Worm (Caenorhabditis elegans) whole organism, L4 larva: ENCODE measurements around the gene M03A8.3.

ENCODE experiments used
- D1046.2 ChIP-seq: fragments of 200-800 bp; sonication (Bioruptor generic); IDR thresholded peaks from 2 replicates; pipeline ENCODE4 v1.3.6; 2022; ENCODE audit warnings: missing genetic modification characterization, missing compliant biosample characterization
- R02D3.7 ChIP-seq: fragments of 150-350 bp; sonication (generic microtip); optimal IDR thresholded peaks from 3 replicates; lab custom pipeline; 2014; ENCODE audit warnings: missing biosample characterization, missing genetic modification characterization
- T20F7.1 ChIP-seq: fragments of 200-800 bp; sonication (Bioruptor generic); optimal IDR thresholded peaks from 2 replicates; lab custom pipeline; 2018; ENCODE audit warnings: mild to moderate bottlenecking, missing genetic modification characterization, missing compliant biosample characterization
- T26A8.4 ChIP-seq: fragments of 200-800 bp; sonication (Bioruptor generic); IDR thresholded peaks from 2 replicates; pipeline ENCODE4 v1.3.6; 2022; ENCODE audit warnings: missing genetic modification characterization, missing compliant biosample characterization
- Y5F2A.4 ChIP-seq: fragments of 200-800 bp; sonication (Bioruptor generic); optimal IDR thresholded peaks from 2 replicates; lab custom pipeline; 2018; ENCODE audit warnings: mild to moderate bottlenecking, missing genetic modification characterization, missing compliant biosample characterization
- ZK337.2 ChIP-seq: fragments of 200-800 bp; sonication (Bioruptor generic); IDR thresholded peaks from 2 replicates; pipeline ENCODE4 v1.3.6; 2022; ENCODE audit warnings: missing genetic modification reagents, missing genetic modification characterization, missing compliant biosample characterization
- aha-1 ChIP-seq: fragments of 150-350 bp; peaks from one replicate; lab custom pipeline; 2014; ENCODE audit warnings: missing biosample characterization, missing genetic modification characterization
- aly-2 ChIP-seq: sonication (generic microtip); optimal IDR thresholded peaks from 2 replicates; lab custom pipeline; 2018; ENCODE audit warnings: missing biosample characterization, missing genetic modification characterization
- ceh-20 ChIP-seq: fragments of 200-800 bp; sonication (Bioruptor generic); IDR thresholded peaks from 2 replicates; pipeline ENCODE4 v1.3.6; 2022; ENCODE audit warnings: missing genetic modification reagents, missing genetic modification characterization, missing compliant biosample characterization
- daf-12 ChIP-seq: fragments of 150-350 bp; optimal IDR thresholded peaks from 2 replicates; lab custom pipeline; 2014; ENCODE audit warnings: missing biosample characterization, missing genetic modification reagents, missing genetic modification characterization
- daf-16 ChIP-seq, 3 experiments: sonication (generic microtip); optimal IDR thresholded peaks; 2 replicates each; lab custom pipeline; 2016 to 2017; ENCODE audit warnings: missing genetic modification characterization in 3 of 3, missing genetic modification reagents in 3 of 3, mild to moderate bottlenecking in 2 of 3, missing compliant biosample characterization in 2 of 3, missing biosample characterization in 1 of 3, moderate library complexity in 1 of 3
- dmd-6 ChIP-seq: fragments of 200-800 bp; sonication (Bioruptor generic); IDR thresholded peaks from 2 replicates; pipeline ENCODE4 v1.3.6; 2022; ENCODE audit warnings: missing genetic modification reagents, missing genetic modification characterization, missing compliant biosample characterization
- dve-1 ChIP-seq: sonication (generic microtip); optimal IDR thresholded peaks from 2 replicates; lab custom pipeline; 2017; ENCODE audit warnings: antibody characterized with exemption, mild to moderate bottlenecking, missing genetic modification characterization, missing compliant biosample characterization; ENCODE audit not compliant: insufficient read depth
- hif-1 ChIP-seq, 2 experiments: sonication (generic microtip); optimal IDR thresholded peaks; 2 replicates each; lab custom pipeline; 2016 to 2017; ENCODE audit warnings: missing compliant biosample characterization in 2 of 2, missing genetic modification characterization in 2 of 2, missing genetic modification reagents in 2 of 2, missing genotype in 2 of 2, mild to moderate bottlenecking in 1 of 2
- hlh-11 ChIP-seq: fragments of 200-800 bp; sonication (Bioruptor generic); optimal IDR thresholded peaks from 2 replicates; lab custom pipeline; 2018; ENCODE audit warnings: mild to moderate bottlenecking, missing genetic modification characterization, missing compliant biosample characterization
- hlh-30 ChIP-seq: sonication (generic microtip); optimal IDR thresholded peaks from 2 replicates; lab custom pipeline; 2017; ENCODE audit warnings: antibody characterized with exemption, mild to moderate bottlenecking, missing genetic modification characterization, missing compliant biosample characterization; ENCODE audit not compliant: insufficient read depth
- hmg-1.1 ChIP-seq: fragments of 200-800 bp; sonication (Bioruptor generic); IDR thresholded peaks from 2 replicates; pipeline ENCODE4 v1.3.6; 2022; ENCODE audit warnings: missing genetic modification reagents, missing genetic modification characterization, missing compliant biosample characterization
- jun-1 ChIP-seq: fragments of 150-350 bp; optimal IDR thresholded peaks from 2 replicates; lab custom pipeline; 2014; ENCODE audit warnings: missing biosample characterization, missing genetic modification reagents, missing genetic modification characterization
- lim-7 ChIP-seq: fragments of 200-800 bp; sonication (Bioruptor generic); IDR thresholded peaks from 2 replicates; pipeline ENCODE4 v1.3.6; 2022; ENCODE audit warnings: missing genetic modification characterization, missing compliant biosample characterization
- lin-29 ChIP-seq: fragments of 200-800 bp; sonication (Bioruptor generic); IDR thresholded peaks from 2 replicates; pipeline ENCODE4 v1.3.6; 2022; ENCODE audit warnings: missing genetic modification reagents, missing genetic modification characterization, missing compliant biosample characterization
- lir-3 ChIP-seq: sonication (generic microtip); optimal IDR thresholded peaks from 2 replicates; lab custom pipeline; 2016; ENCODE audit warnings: mild to moderate bottlenecking, missing genetic modification characterization, missing compliant biosample characterization
- mdl-1 ChIP-seq, 2 experiments: fragments of 150-350 bp in 1 of 2; sonication (generic microtip) in 1 of 2; optimal IDR thresholded peaks; 2 replicates each; lab custom pipeline; 2014 to 2017; ENCODE audit warnings: missing biosample characterization in 2 of 2, missing genetic modification characterization in 2 of 2
- mep-1 ChIP-seq: fragments of 150-350 bp; sonication (generic microtip); optimal IDR thresholded peaks from 3 replicates; lab custom pipeline; 2014; ENCODE audit warnings: missing biosample characterization, missing genetic modification characterization
- mes-2 ChIP-seq: sonication (generic microtip); optimal IDR thresholded peaks from 2 replicates; lab custom pipeline; 2016; ENCODE audit warnings: missing genotype, mild to moderate bottlenecking, missing genetic modification characterization, missing compliant biosample characterization; ENCODE audit not compliant: poor library complexity, severe bottlenecking
- mxl-3 ChIP-seq: fragments of 200-800 bp; sonication (Bioruptor generic); optimal IDR thresholded peaks from 2 replicates; lab custom pipeline; 2018; ENCODE audit warnings: mild to moderate bottlenecking, missing genetic modification characterization, missing compliant biosample characterization
- nhr-10 ChIP-seq: fragments of 150-350 bp; optimal IDR thresholded peaks from 2 replicates; lab custom pipeline; 2014; ENCODE audit warnings: missing biosample characterization, missing genetic modification characterization
- nhr-102 ChIP-seq: sonication (generic microtip); optimal IDR thresholded peaks from 2 replicates; lab custom pipeline; 2016; ENCODE audit warnings: mild to moderate bottlenecking, missing genetic modification characterization, moderate library complexity, missing compliant biosample characterization
- nhr-28 ChIP-seq: fragments of 150-350 bp; optimal IDR thresholded peaks from 2 replicates; lab custom pipeline; 2014; ENCODE audit warnings: missing biosample characterization, missing genetic modification characterization
- nhr-42 ChIP-seq: fragments of 200-800 bp; sonication (Bioruptor generic); IDR thresholded peaks from 2 replicates; pipeline ENCODE4 v1.3.6; 2022; ENCODE audit warnings: missing genetic modification characterization, missing compliant biosample characterization
- nhr-48 ChIP-seq: sonication (generic microtip); optimal IDR thresholded peaks from 2 replicates; lab custom pipeline; 2016; ENCODE audit warnings: mild to moderate bottlenecking, missing genetic modification characterization, missing compliant biosample characterization
- nhr-76 ChIP-seq: fragments of 150-350 bp; optimal IDR thresholded peaks from 2 replicates; lab custom pipeline; 2014; ENCODE audit warnings: missing biosample characterization, missing genetic modification characterization
- pha-4 ChIP-seq, 2 experiments: fragments of 150-350 bp in 1 of 2; fragments of 200-800 bp in 1 of 2; sonication (Bioruptor generic) in 1 of 2; IDR thresholded peaks in 1 of 2; optimal IDR thresholded peaks in 1 of 2; 2 replicates each; pipeline versions ENCODE4 v1.3.6 to Lab custom; 2014 to 2022; ENCODE audit warnings: missing genetic modification characterization in 2 of 2, missing genetic modification reagents in 2 of 2, missing biosample characterization in 1 of 2, missing compliant biosample characterization in 1 of 2
- pqm-1 ChIP-seq: sonication (generic microtip); optimal IDR thresholded peaks from 2 replicates; lab custom pipeline; 2017; ENCODE audit warnings: missing biosample characterization, missing genetic modification characterization
- saeg-2 ChIP-seq: fragments of 200-800 bp; sonication (Bioruptor generic); IDR thresholded peaks from 2 replicates; pipeline ENCODE4 v1.3.6; 2022; ENCODE audit warnings: missing genetic modification reagents, missing genetic modification characterization, missing compliant biosample characterization
- tra-1 ChIP-seq: fragments of 200-800 bp; sonication (Bioruptor generic); IDR thresholded peaks from 2 replicates; pipeline ENCODE4 v1.3.6; 2022; ENCODE audit warnings: missing genetic modification reagents, missing genetic modification characterization, missing compliant biosample characterization
- unc-39 ChIP-seq: sonication (generic microtip); optimal IDR thresholded peaks from 2 replicates; lab custom pipeline; 2017; ENCODE audit warnings: missing biosample characterization, missing genetic modification characterization
- unc-62 ChIP-seq, 3 experiments: fragments of 150-350 bp in 1 of 3; sonication (generic microtip); optimal IDR thresholded peaks in 2 of 3; peaks in 1 of 3; 1 replicate in 1 of 3; 2 replicates in 2 of 3; lab custom pipeline; 2014 to 2017; ENCODE audit warnings: missing biosample characterization in 3 of 3, missing genetic modification characterization in 3 of 3, missing genetic modification reagents in 3 of 3, missing genotype in 1 of 3
- zfp-3 ChIP-seq: fragments of 200-800 bp; sonication (Bioruptor generic); conservative IDR thresholded peaks from 2 replicates; pipeline ENCODE4 v1.3.6; 2022; ENCODE audit warnings: missing genetic modification reagents, missing genetic modification characterization, missing compliant biosample characterization
- zip-11 ChIP-seq: fragments of 200-800 bp; sonication (Bioruptor generic); IDR thresholded peaks from 2 replicates; pipeline ENCODE4 v1.3.6; 2022; ENCODE audit warnings: missing genetic modification characterization, missing compliant biosample characterization
- zip-2 ChIP-seq: fragments of 150-350 bp; optimal IDR thresholded peaks from 2 replicates; lab custom pipeline; 2014; ENCODE audit warnings: missing biosample characterization, missing genetic modification characterization

The M03A8.3 gene

ce11 chrX:6807137-6807861, 7.4 kb downstream of the M03A8.3 start (continued):
- TF ChIP-seq lin-29, result no peak
- TF ChIP-seq nhr-10, result peak; percentile 2
- TF ChIP-seq daf-12, result no peak
- no peak for TF ChIP-seq hmg-1.1 (GFP tag; lab: Robert Waterston, UW)
- TF ChIP-seq zip-11 (GFP tag; lab: Robert Waterston, UW), result no peak
- TF ChIP-seq hlh-30 (tag; lab: Kevin White, UChicago), result peak; percentile 77
- no peak for TF ChIP-seq ZK337.2 (GFP tag; lab: Robert Waterston, UW)
- peak in 1 of 2 experiments; percentile 56 for TF ChIP-seq unc-62 (GFP tag; optimal IDR thresholded peaks at IDR 0.05 in 1 of 2; lab: Kevin White, UChicago)
- TF ChIP-seq unc-62 (tag; optimal IDR thresholded peaks at IDR 0.05; lab: Kevin White, UChicago), result no peak
- TF ChIP-seq lir-3 (tag; lab: Kevin White, UChicago), result no peak
- no peak for TF ChIP-seq aly-2 (tag; lab: Kevin White, UChicago)
- TF ChIP-seq Y5F2A.4, result no peak
- peak; percentile 39; the same call in 1 of the 2 replicates for TF ChIP-seq tra-1 (GFP tag; lab: Robert Waterston, UW)
- no peak for TF ChIP-seq saeg-2 (GFP tag; lab: Robert Waterston, UW)
- TF ChIP-seq nhr-48 (tag; lab: Kevin White, UChicago), result peak; percentile 36
- TF ChIP-seq ceh-20 (GFP tag; lab: Robert Waterston, UW), result no peak
- TF ChIP-seq D1046.2, result no peak
- no peak for TF ChIP-seq zip-2 (tag; lab: Kevin White, UChicago)
- no peak for TF ChIP-seq nhr-76 (tag; lab: Kevin White, UChicago)
- peak; percentile 52; the same call in 1 of the 2 replicates for TF ChIP-seq dmd-6
- TF ChIP-seq mep-1 (tag; lab: Kevin White, UChicago), result no peak
- TF ChIP-seq jun-1, result no peak
- 0 out of 2 replicates have a peak, but pooled peaks have one; percentile 24 for TF ChIP-seq T26A8.4 (GFP tag; lab: Robert Waterston, UW)
- TF ChIP-seq nhr-42 (GFP tag; lab: Robert Waterston, UW), result no peak
- TF ChIP-seq nhr-102, result peak; percentile 5
- TF ChIP-seq hif-1 (tag; optimal IDR thresholded peaks at IDR 0.05; lab: Kevin White, UChicago), result no peak
- peak; percentile 70 for TF ChIP-seq hlh-11 (tag; lab: Kevin White, UChicago)

ce11 chrX:6808239-6808638, 8.4 kb downstream of the M03A8.3 start:
- TF ChIP-seq lim-7 (GFP tag; lab: Robert Waterston, UW), result no peak
- no peak for TF ChIP-seq pha-4 (GFP tag; IDR thresholded peaks at IDR 0.05; lab: Robert Waterston, UW)
- TF ChIP-seq pha-4 (tag; optimal IDR thresholded peaks at IDR 0.05; lab: Kevin White, UChicago), result no peak
- peak in 1 of 2 experiments; percentile 97 for TF ChIP-seq unc-62 (GFP tag; optimal IDR thresholded peaks at IDR 0.05 in 1 of 2; lab: Kevin White, UChicago)
- no peak for TF ChIP-seq unc-62 (tag; optimal IDR thresholded peaks at IDR 0.05; lab: Kevin White, UChicago)
- TF ChIP-seq aha-1 (tag; lab: Kevin White, UChicago), result peak; percentile 7

DNA sequence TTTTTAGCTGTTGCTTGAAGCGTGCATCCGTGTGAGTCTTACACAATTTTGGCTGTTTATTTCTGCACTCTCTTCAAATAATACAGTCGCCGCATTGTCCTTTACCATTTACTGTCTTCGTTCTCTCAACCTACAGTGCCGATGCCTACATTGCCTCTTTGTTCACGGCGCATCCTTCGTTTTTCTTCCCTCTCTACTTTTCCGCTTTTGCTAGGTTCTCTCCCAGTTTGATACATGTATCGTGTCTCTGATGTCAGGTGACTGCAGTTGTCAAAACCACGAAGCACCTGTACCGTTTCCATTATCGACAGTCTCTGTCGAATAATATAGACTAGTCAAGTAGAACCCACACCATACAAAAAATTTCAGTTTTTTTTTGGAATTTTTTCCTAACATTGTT, 8.8 kb downstream of the M03A8.3 start:
- TF ChIP-seq R02D3.7 (tag; lab: Kevin White, UChicago) (no peak), hlh-11 (tag; lab: Kevin White, UChicago) (peak; percentile 62), zfp-3 (no peak), pha-4 (GFP tag; IDR thresholded peaks at IDR 0.05; lab: Robert Waterston, UW) (peak; percentile 14; the same call in 1 of the 2 replicates), pha-4 (tag; optimal IDR thresholded peaks at IDR 0.05; lab: Kevin White, UChicago) (no peak), aha-1 (tag; lab: Kevin White, UChicago) (peak; percentile 52), pqm-1 (peak; percentile 26), mxl-3 (GFP tag; lab: Kevin White, UChicago) (peak; percentile 60), mep-1 (tag; lab: Kevin White, UChicago) (peak; percentile 53), dve-1 (tag; lab: Kevin White, UChicago) (peak; percentile 69), daf-16 (GFP tag; optimal IDR thresholded peaks at IDR 0.05; lab: Kevin White, UChicago) (no peak), daf-16 (tag; optimal IDR thresholded peaks at IDR 0.05; lab: Kevin White, UChicago) (peak; percentile 31), T26A8.4 (GFP tag; lab: Robert Waterston, UW) (no peak), mdl-1 (tag; optimal IDR thresholded peaks at IDR 0.05; lab: Kevin White, UChicago) (peak in 1 of 2 experiments; percentile 31), jun-1 (peak; percentile 19), hmg-1.1 (GFP tag; lab: Robert Waterston, UW) (0 out of 2 replicates have a peak, but pooled peaks have one; percentile 30), hlh-30 (tag; lab: Kevin White, UChicago) (peak; percentile 78), unc-39 (tag; lab: Kevin White, UChicago) (no peak), dmd-6 (peak; percentile 65), nhr-28 (tag; lab: Kevin White, UChicago) (peak; percentile 80), T20F7.1 (GFP tag; lab: Kevin White, UChicago) (peak; percentile 43), mes-2 (tag; lab: Kevin White, UChicago) (peak; percentile 50)
